Worm (Caenorhabditis elegans): ENCODE results near the gene sorf-2.

- TF ChIP-seq lin-39 (tag; optimal IDR thresholded peaks at IDR 0.05) (no peak), nhr-25 (tag; optimal IDR thresholded peaks at IDR 0.05) (no peak), gmeb-1 (tag; optimal IDR thresholded peaks at IDR 0.05) (no peak), elt-3 (tag; optimal IDR thresholded peaks at IDR 0.05) (no peak)
Measured at ce11 chrIII:5304044-5304443, 22.4 kb upstream of the sorf-2 start.

Measured in whole organism, L2 larva.